Worm (Caenorhabditis elegans) whole organism, late embryonic: ENCODE results near the gene H03G16.6.

Experiments used
- F13H6.1 ChIP-seq: sonication (generic microtip); optimal IDR thresholded peaks from 2 replicates; lab custom pipeline; 2016; ENCODE audit warnings: missing genetic modification characterization, missing compliant biosample characterization
- K09A11.1 ChIP-seq: sonication (generic microtip); optimal IDR thresholded peaks from 2 replicates; lab custom pipeline; 2017; ENCODE audit warnings: antibody characterized with exemption, mild to moderate bottlenecking, missing genetic modification characterization, missing compliant biosample characterization; ENCODE audit not compliant: insufficient read depth
- T23F11.4 ChIP-seq: fragments of 200-800 bp; sonication (Bioruptor generic); optimal IDR thresholded peaks from 2 replicates; lab custom pipeline; 2018; ENCODE audit warnings: mild to moderate bottlenecking, missing genetic modification characterization, missing compliant biosample characterization
- Y22D7AL.16 ChIP-seq: sonication (generic microtip); optimal IDR thresholded peaks from 2 replicates; lab custom pipeline; 2016; ENCODE audit warnings: missing genetic modification characterization, missing compliant biosample characterization
- ceh-19 ChIP-seq: fragments of 200-800 bp; sonication (Bioruptor generic); optimal IDR thresholded peaks from 2 replicates; lab custom pipeline; 2018; ENCODE audit warnings: mild to moderate bottlenecking, missing genetic modification characterization, missing compliant biosample characterization
- ceh-22 ChIP-seq: sonication (generic microtip); optimal IDR thresholded peaks from 2 replicates; lab custom pipeline; 2017; ENCODE audit warnings: missing biosample characterization, missing genetic modification characterization
- ceh-34 ChIP-seq: sonication (generic microtip); optimal IDR thresholded peaks from 2 replicates; lab custom pipeline; 2016; ENCODE audit warnings: mild to moderate bottlenecking, missing genetic modification characterization, missing compliant biosample characterization
- ceh-48 ChIP-seq: sonication (generic microtip); optimal IDR thresholded peaks from 2 replicates; lab custom pipeline; 2016; ENCODE audit warnings: missing genetic modification characterization, inconsistent platforms, missing compliant biosample characterization
- ceh-9 ChIP-seq: sonication (generic microtip); optimal IDR thresholded peaks from 2 replicates; lab custom pipeline; 2016; ENCODE audit warnings: mild to moderate bottlenecking, missing genetic modification characterization, inconsistent platforms, missing compliant biosample characterization
- che-1 ChIP-seq: sonication (generic microtip); optimal IDR thresholded peaks from 2 replicates; lab custom pipeline; 2016; ENCODE audit warnings: mild to moderate bottlenecking, missing genetic modification characterization, missing compliant biosample characterization
- dve-1 ChIP-seq: sonication (generic microtip); optimal IDR thresholded peaks from 2 replicates; lab custom pipeline; 2017; ENCODE audit warnings: antibody characterized with exemption, mild to moderate bottlenecking, missing genetic modification characterization, missing compliant biosample characterization
- elt-2 ChIP-seq: sonication (generic microtip); optimal IDR thresholded peaks from 2 replicates; lab custom pipeline; 2016; ENCODE audit warnings: missing genetic modification reagents, missing genetic modification characterization, missing compliant biosample characterization
- fax-1 ChIP-seq: sonication (generic microtip); optimal IDR thresholded peaks from 2 replicates; lab custom pipeline; 2016; ENCODE audit warnings: missing genotype, missing genetic modification characterization, missing compliant biosample characterization
- gmeb-2 ChIP-seq: sonication (generic microtip); optimal IDR thresholded peaks from 2 replicates; lab custom pipeline; 2016; ENCODE audit warnings: missing genetic modification characterization, inconsistent platforms, missing compliant biosample characterization
- hlh-15 ChIP-seq: sonication (generic microtip); optimal IDR thresholded peaks from 2 replicates; lab custom pipeline; 2016; ENCODE audit warnings: missing genetic modification characterization, missing compliant biosample characterization
- hlh-30 ChIP-seq: sonication (generic microtip); optimal IDR thresholded peaks from 2 replicates; lab custom pipeline; 2017; ENCODE audit warnings: antibody characterized with exemption, missing genetic modification characterization, missing compliant biosample characterization; ENCODE audit not compliant: insufficient read depth
- hlh-6 ChIP-seq: sonication (generic microtip); optimal IDR thresholded peaks from 2 replicates; lab custom pipeline; 2016; ENCODE audit warnings: missing genotype, missing genetic modification characterization, missing compliant biosample characterization
- hlh-8 ChIP-seq: sonication (generic microtip); optimal IDR thresholded peaks from 2 replicates; lab custom pipeline; 2016; ENCODE audit warnings: missing genotype, missing genetic modification characterization, missing compliant biosample characterization
- lim-6 ChIP-seq: sonication (generic microtip); optimal IDR thresholded peaks from 2 replicates; lab custom pipeline; 2016; ENCODE audit warnings: missing genetic modification characterization, missing compliant biosample characterization
- nhr-11 ChIP-seq: fragments of 150-350 bp; optimal IDR thresholded peaks from 2 replicates; lab custom pipeline; 2014; ENCODE audit warnings: missing biosample characterization, missing genetic modification characterization
- odd-2 ChIP-seq: sonication (generic microtip); optimal IDR thresholded peaks from 2 replicates; lab custom pipeline; 2017; ENCODE audit warnings: antibody characterized with exemption, mild to moderate bottlenecking, missing genetic modification characterization, missing compliant biosample characterization
- pag-3 ChIP-seq: sonication (generic microtip); optimal IDR thresholded peaks from 2 replicates; lab custom pipeline; 2016; ENCODE audit warnings: missing compliant biosample characterization, missing genetic modification characterization, borderline replicate concordance
- pat-9 ChIP-seq: fragments of 200-800 bp; sonication (Bioruptor generic); optimal IDR thresholded peaks from 2 replicates; lab custom pipeline; 2018; ENCODE audit warnings: mild to moderate bottlenecking, missing genetic modification characterization, moderate library complexity, missing compliant biosample characterization
- pax-1 ChIP-seq: fragments of 150-350 bp; optimal IDR thresholded peaks from 2 replicates; lab custom pipeline; 2014; ENCODE audit warnings: missing biosample characterization, missing genetic modification characterization
- pqm-1 ChIP-seq: sonication (generic microtip); optimal IDR thresholded peaks from 2 replicates; lab custom pipeline; 2016; ENCODE audit warnings: missing genetic modification characterization, missing compliant biosample characterization
- ref-2 ChIP-seq: sonication (generic microtip); optimal IDR thresholded peaks from 2 replicates; lab custom pipeline; 2016; ENCODE audit warnings: missing genetic modification characterization, missing compliant biosample characterization
- sox-2 ChIP-seq: fragments of 200-800 bp; sonication (Bioruptor generic); IDR thresholded peaks from 2 replicates; pipeline ENCODE4 v1.3.6; 2022; ENCODE audit warnings: missing genetic modification reagents, missing genetic modification characterization, missing compliant biosample characterization
- syd-9 ChIP-seq: sonication (generic microtip); optimal IDR thresholded peaks from 2 replicates; lab custom pipeline; 2016; ENCODE audit warnings: mild to moderate bottlenecking, missing genetic modification characterization, moderate library complexity, missing compliant biosample characterization
- ttx-3 ChIP-seq: sonication (generic microtip); optimal IDR thresholded peaks from 2 replicates; lab custom pipeline; 2016; ENCODE audit warnings: missing genetic modification reagents, missing genetic modification characterization, missing compliant biosample characterization
- unc-42 ChIP-seq: sonication (generic microtip); optimal IDR thresholded peaks from 2 replicates; lab custom pipeline; 2016; ENCODE audit warnings: missing genotype, missing genetic modification characterization, missing compliant biosample characterization
- unc-55 ChIP-seq: sonication (generic microtip); optimal IDR thresholded peaks from 2 replicates; lab custom pipeline; 2017; ENCODE audit warnings: missing biosample characterization, missing genetic modification reagents, missing genetic modification characterization
- unc-86 ChIP-seq: sonication (generic microtip); optimal IDR thresholded peaks from 2 replicates; lab custom pipeline; 2016; ENCODE audit warnings: missing genetic modification characterization, missing compliant biosample characterization
- ztf-16 ChIP-seq: sonication (generic microtip); optimal IDR thresholded peaks from 2 replicates; lab custom pipeline; 2017; ENCODE audit warnings: missing genetic modification characterization, missing compliant biosample characterization

H03G16.6 gene

DNA sequence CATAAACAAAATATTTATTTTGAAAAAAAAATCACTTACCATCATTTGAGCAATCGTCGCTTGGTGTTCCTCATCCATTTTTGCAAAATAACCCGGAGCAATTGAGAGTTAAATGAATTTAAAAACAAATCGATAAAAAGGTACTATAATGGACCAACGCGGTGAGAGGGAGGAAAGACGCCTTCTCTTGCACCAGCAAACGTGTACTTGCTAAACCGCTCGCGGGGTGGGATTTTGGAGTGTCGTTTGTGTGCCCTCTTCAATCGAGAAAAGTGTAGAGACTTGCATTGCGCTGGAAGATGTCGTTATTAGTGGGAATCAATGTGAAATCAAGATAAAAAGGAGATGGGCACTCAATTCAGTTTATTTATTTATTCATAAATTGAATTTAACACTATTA, 31.3 kb downstream of the H03G16.6 start, which contains the start of gene H40L08.1:
H40L08.1 (minus strand) TSS at position 292 of the 400 bp plus-strand sequence.
- peak; percentile 38 for TF ChIP-seq elt-2 (tag; lab: Kevin White, UChicago)
- TF ChIP-seq odd-2 (tag; lab: Kevin White, UChicago) = no peak
- TF ChIP-seq unc-42 = peak; percentile 15
- TF ChIP-seq hlh-30 (tag; lab: Kevin White, UChicago) = no peak
- peak; percentile 34 for TF ChIP-seq ceh-48 (tag; lab: Kevin White, UChicago)
- no peak for TF ChIP-seq ttx-3 (tag; lab: Kevin White, UChicago)
- no peak for TF ChIP-seq T23F11.4

- TF ChIP-seq ceh-19 (GFP tag; lab: Kevin White, UChicago) (no peak), pat-9 (tag; lab: Kevin White, UChicago) (no peak), ref-2 (tag; lab: Kevin White, UChicago) (no peak), nhr-11 (no peak), hlh-15 (tag; lab: Kevin White, UChicago) (no peak), ceh-48 (tag; lab: Kevin White, UChicago) (no peak), pag-3 (tag; lab: Kevin White, UChicago) (no peak), dve-1 (tag; lab: Kevin White, UChicago) (no peak), hlh-30 (tag; lab: Kevin White, UChicago) (no peak), unc-86 (no peak)
- TF ChIP-seq, all 69 proteins: peak for 0
Measured at ce11 chrX:15084395-15084794, 31.9 kb downstream of the H03G16.6 start, which contains the start of gene F09B12.5. Gene F09B12.5, plus strand, starts transcription at chrX:15084695.

ce11 chrX:15087752-15088151, 35.3 kb downstream of the H03G16.6 start:
- TF ChIP-seq ceh-22 (tag; lab: Kevin White, UChicago) (no peak), lim-6 (tag; lab: Kevin White, UChicago) (no peak), fax-1 (tag; lab: Kevin White, UChicago) (no peak), pag-3 (tag; lab: Kevin White, UChicago) (no peak), gmeb-2 (tag; lab: Kevin White, UChicago) (no peak), hlh-8 (tag; lab: Kevin White, UChicago) (no peak), K09A11.1 (tag; lab: Kevin White, UChicago) (no peak), F13H6.1 (tag; lab: Kevin White, UChicago) (no peak)

DNA sequence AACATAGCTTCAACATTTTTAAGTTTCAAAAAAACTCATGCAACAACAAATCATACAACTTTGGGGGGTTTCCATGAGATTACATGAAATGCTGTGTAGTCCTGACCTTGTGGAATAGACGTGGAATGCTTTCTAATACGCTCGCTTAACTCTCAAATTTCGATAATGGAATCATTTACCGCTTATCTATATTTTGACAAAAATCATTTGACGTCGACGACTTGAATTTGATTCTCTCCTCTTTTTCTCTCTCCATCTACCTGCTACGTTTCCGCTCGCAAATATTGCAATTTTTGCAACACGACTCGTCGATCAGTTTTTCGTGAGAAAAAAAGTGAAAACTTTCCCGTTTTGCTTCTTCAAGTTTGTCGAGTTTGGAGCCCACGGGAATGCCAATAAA, 36.6 kb downstream of the H03G16.6 start, which contains the start of gene flr-4:
flr-4 (plus strand) TSS at position 275 of the 400 bp plus-strand sequence.
- TF ChIP-seq ceh-9 (no peak), ztf-16 (tag; lab: Kevin White, UChicago) (no peak), unc-55 (GFP tag; lab: Kevin White, UChicago) (no peak), syd-9 (tag; lab: Kevin White, UChicago) (no peak), pqm-1 (no peak), hlh-6 (no peak), sox-2 (GFP tag; lab: Robert Waterston, UW) (no peak), pax-1 (no peak), ceh-34 (tag; lab: Kevin White, UChicago) (no peak), Y22D7AL.16 (no peak), che-1 (tag; lab: Kevin White, UChicago) (no peak)

DNA sequence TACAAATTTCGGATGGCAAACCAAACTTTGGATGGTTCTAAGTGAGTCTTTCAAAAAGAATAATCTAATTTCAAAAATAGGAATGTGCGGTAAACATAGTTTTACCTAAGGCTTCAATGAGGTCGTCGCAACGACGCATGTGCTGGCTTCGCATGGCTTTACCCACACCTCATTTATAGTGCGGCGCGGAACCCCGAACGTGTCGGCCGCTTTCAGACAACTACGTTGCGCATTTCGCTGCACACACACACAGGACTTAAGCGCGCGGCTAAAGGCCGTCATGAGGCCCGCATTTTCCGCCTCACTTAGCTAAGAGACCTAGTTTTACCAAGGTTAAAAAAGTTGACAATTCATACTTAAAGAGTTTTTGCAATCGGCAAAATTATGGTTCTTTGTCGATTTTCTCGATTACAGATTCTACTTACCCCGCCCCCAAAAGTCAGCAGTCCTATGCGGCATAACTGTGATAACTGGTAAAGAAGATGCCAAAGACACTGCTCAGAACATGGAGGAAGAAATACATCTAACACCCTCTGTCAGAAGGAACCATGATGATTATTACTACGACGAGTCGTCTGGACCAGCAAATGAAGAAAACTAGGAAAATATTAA, 40.4 kb downstream of the H03G16.6 start:
- TF ChIP-seq ceh-34 (tag; lab: Kevin White, UChicago) = no peak
